Worm (Caenorhabditis elegans) whole organism, L4/young adult: ENCODE data around the gene C28G1.2.

ENCODE experiments used
- W03F9.2 ChIP-seq: fragments of 150-350 bp; optimal IDR thresholded peaks from 2 replicates; lab custom pipeline; 2014; ENCODE audit warnings: missing biosample characterization, missing genetic modification characterization
- him-1 ChIP-seq: sonication (generic microtip); optimal IDR thresholded peaks from 2 replicates; lab custom pipeline; 2016; ENCODE audit warnings: missing genotype, missing genetic modification reagents, missing genetic modification characterization, missing compliant biosample characterization

ce11 chrX:8797653-8798052, 38.2 kb upstream of the C28G1.2 start:
- TF ChIP-seq him-1 (tag; lab: Kevin White, UChicago) (no peak), W03F9.2 (tag; lab: Kevin White, UChicago) (no peak)
